Worm (Caenorhabditis elegans) whole organism, young adult: ENCODE measurements around the gene srx-31.

Experiments
- B0019.2 ChIP-seq: fragments of 200-800 bp; sonication (Bioruptor generic); conservative IDR thresholded peaks from 2 replicates; pipeline ENCODE4 v1.3.6; 2022; ENCODE audit warnings: missing genetic modification reagents, missing genetic modification characterization, missing compliant biosample characterization
- F33H1.4 ChIP-seq: fragments of 200-800 bp; sonication (Bioruptor generic); IDR thresholded peaks from 2 replicates; pipeline ENCODE4 v1.3.6; 2022; ENCODE audit warnings: missing genetic modification reagents, missing genetic modification characterization, missing compliant biosample characterization
- F37B4.10 ChIP-seq: fragments of 200-800 bp; sonication (Bioruptor generic); IDR thresholded peaks from 2 replicates; pipeline ENCODE4 v1.3.6; 2022; ENCODE audit warnings: missing genetic modification characterization, missing compliant biosample characterization
- F39B2.1 ChIP-seq: fragments of 200-800 bp; sonication (Bioruptor generic); IDR thresholded peaks from 2 replicates; pipeline ENCODE4 v1.3.6; 2022; ENCODE audit warnings: missing genetic modification reagents, missing genetic modification characterization, missing compliant biosample characterization
- F55B11.4 ChIP-seq: sonication (generic microtip); optimal IDR thresholded peaks from 2 replicates; lab custom pipeline; 2016; ENCODE audit warnings: missing compliant biosample characterization, missing genetic modification characterization, borderline replicate concordance; ENCODE audit not compliant: insufficient read depth
- ets-4 ChIP-seq: fragments of 200-800 bp; sonication (Bioruptor generic); optimal IDR thresholded peaks from 2 replicates; lab custom pipeline; 2018; ENCODE audit warnings: mild to moderate bottlenecking, missing genetic modification characterization, missing compliant biosample characterization
- him-1 ChIP-seq: sonication (generic microtip); optimal IDR thresholded peaks from 2 replicates; lab custom pipeline; 2016; ENCODE audit warnings: missing genotype, missing genetic modification reagents, missing genetic modification characterization, missing compliant biosample characterization
- unc-130 ChIP-seq: sonication (generic microtip); optimal IDR thresholded peaks from 2 replicates; lab custom pipeline; 2016; ENCODE audit warnings: missing genetic modification reagents, missing genetic modification characterization, missing compliant biosample characterization
- unc-62 ChIP-seq: fragments of 150-350 bp; optimal IDR thresholded peaks from 2 replicates; lab custom pipeline; 2014; ENCODE audit warnings: missing biosample characterization, missing genetic modification reagents, missing genetic modification characterization
- ztf-6 ChIP-seq: fragments of 200-800 bp; sonication (Bioruptor generic); IDR thresholded peaks from 2 replicates; pipeline ENCODE4 v1.3.6; 2022; ENCODE audit warnings: missing genetic modification reagents, missing genetic modification characterization, missing compliant biosample characterization

DNA sequence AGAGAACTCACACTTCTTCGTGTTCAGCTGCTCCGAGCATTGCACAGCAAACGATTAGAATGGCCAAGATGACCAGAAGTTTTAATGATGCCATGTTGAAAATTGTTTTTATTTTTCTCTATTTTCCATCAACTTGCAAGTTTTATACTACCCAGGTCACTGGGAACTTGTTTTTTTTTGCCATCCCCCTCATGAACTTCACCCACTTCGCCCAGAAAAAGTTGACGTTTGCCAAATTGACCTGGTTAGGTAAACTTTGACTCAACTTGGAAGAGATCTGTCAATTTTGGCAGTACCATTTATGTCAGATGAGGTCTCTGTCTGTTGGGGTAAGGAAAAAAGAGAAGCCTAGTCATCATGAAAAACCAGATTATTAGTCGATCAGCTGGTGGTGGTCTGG lies 9.7 kb downstream of the srx-31 start, which contains the start of gene R13D11.10:
- TF ChIP-seq F37B4.10 (GFP tag; lab: Robert Waterston, UW) (no peak), ets-4 (GFP tag; lab: Kevin White, UChicago) (no peak), F33H1.4 (GFP tag; lab: Robert Waterston, UW) (no peak), unc-130 (GFP tag; lab: Kevin White, UChicago) (no peak), ztf-6 (no peak), B0019.2 (GFP tag; lab: Robert Waterston, UW) (no peak), unc-62 (GFP tag; lab: Kevin White, UChicago) (no peak), F55B11.4 (tag; lab: Kevin White, UChicago) (no peak), him-1 (tag; lab: Kevin White, UChicago) (no peak), F39B2.1 (GFP tag; lab: Robert Waterston, UW) (no peak)
